Fruit fly (Drosophila melanogaster): ENCODE measurements around the gene CG15561.

CG15561 gene

dm6 chr3R:31215830-31216229 lies at the start of gene CG15561:
TSS of gene CG15561 (minus strand) at chr3R:31215942.
- peak; percentile 57 for TF ChIP-seq CG17801 (GFP tag; optimal IDR thresholded peaks at IDR 0.05; ENCODE audit: partially characterized antibody)

- no peak for TF ChIP-seq CG17801 (GFP tag; optimal IDR thresholded peaks at IDR 0.05; ENCODE audit: partially characterized antibody)
Observed at dm6 chr3R:31265430-31265829, 49.7 kb upstream of the CG15561 start, which contains the start of gene ppk24. TSS of gene ppk24 (plus strand) at chr3R:31265730.

dm6 chr3R:31263934-31264333 lies 48.2 kb upstream of the CG15561 start:
- peak; percentile 0 for TF ChIP-seq CG17801 (GFP tag; optimal IDR thresholded peaks at IDR 0.05; ENCODE audit: partially characterized antibody)

dm6 chr3R:31262298-31262697 lies 46.6 kb upstream of the CG15561 start, which contains the start of gene CAH5:
TSS of gene CAH5 (plus strand) at chr3R:31262598.
- TF ChIP-seq CG17801 (GFP tag; optimal IDR thresholded peaks at IDR 0.05; ENCODE audit: partially characterized antibody), result no peak

- TF ChIP-seq CG17801 (GFP tag; optimal IDR thresholded peaks at IDR 0.05; ENCODE audit: partially characterized antibody), result no peak
Observed at dm6 chr3R:31259947-31260346, 44.2 kb upstream of the CG15561 start, which contains the start of gene CAH16. TSS of gene CAH16 (plus strand) at chr3R:31260247.

- no peak for TF ChIP-seq CG17801 (GFP tag; optimal IDR thresholded peaks at IDR 0.05; ENCODE audit: partially characterized antibody)
Observed at dm6 chr3R:31257299-31257698, 41.6 kb upstream of the CG15561 start, which contains the start of gene CAH6. TSS of gene CAH6 (plus strand) at chr3R:31257599.

dm6 chr3R:31254808-31255207 lies 39.1 kb upstream of the CG15561 start, which contains the start of the genes CG1750 and spn-F:
TSS of gene CG1750 (minus strand) at chr3R:31254900.
TSS of gene spn-F (plus strand) at chr3R:31255127.
- peak; percentile 54 for TF ChIP-seq CG17801 (GFP tag; optimal IDR thresholded peaks at IDR 0.05; ENCODE audit: partially characterized antibody)

dm6 chr3R:31252093-31252962 lies 36.6 kb upstream of the CG15561 start, which contains the start of the genes qless and mRpL32:
TSS of gene qless (minus strand) at chr3R:31252608.
TSS of gene mRpL32 (plus strand) at chr3R:31252872.
- TF ChIP-seq CG17801 (GFP tag; optimal IDR thresholded peaks at IDR 0.05; ENCODE audit: partially characterized antibody), result peak; percentile 51

dm6 chr3R:31251130-31251770 lies 35.5 kb upstream of the CG15561 start:
- TF ChIP-seq CG17801 (GFP tag; optimal IDR thresholded peaks at IDR 0.05; ENCODE audit: partially characterized antibody), result no peak

- no peak for TF ChIP-seq CG17801 (GFP tag; optimal IDR thresholded peaks at IDR 0.05; ENCODE audit: partially characterized antibody)
Observed at dm6 chr3R:31250426-31251034, 34.8 kb upstream of the CG15561 start.

dm6 chr3R:31248245-31248644 lies 32.5 kb upstream of the CG15561 start:
- TF ChIP-seq CG17801 (GFP tag; optimal IDR thresholded peaks at IDR 0.05; ENCODE audit: partially characterized antibody), result no peak

- TF ChIP-seq CG17801 (GFP tag; optimal IDR thresholded peaks at IDR 0.05; ENCODE audit: partially characterized antibody), result no peak
Observed at dm6 chr3R:31247281-31247995, 31.7 kb upstream of the CG15561 start.

dm6 chr3R:31245785-31246184 lies 30.0 kb upstream of the CG15561 start:
- no peak for TF ChIP-seq CG17801 (GFP tag; optimal IDR thresholded peaks at IDR 0.05; ENCODE audit: partially characterized antibody)

dm6 chr3R:31243079-31243668 lies 27.4 kb upstream of the CG15561 start:
- TF ChIP-seq CG17801 (GFP tag; optimal IDR thresholded peaks at IDR 0.05; ENCODE audit: partially characterized antibody), result no peak
